Worm (Caenorhabditis elegans): ENCODE data around the gene spig-8.

spig-8 gene

ce11 chrV:7084612-7085139 is 30.0 kb downstream of the spig-8 start, which contains the start of gene mys-1 (continued):
- TF ChIP-seq ztf-18 (tag; optimal IDR thresholded peaks at IDR 0.05): peak; percentile 32
- peak; percentile 26 for TF ChIP-seq F23B12.7 (tag; optimal IDR thresholded peaks at IDR 0.05; ENCODE audit: insufficient read depth)
- peak; percentile 16 for TF ChIP-seq lsl-1 (GFP tag; optimal IDR thresholded peaks at IDR 0.05)
- TF ChIP-seq Y53G8AR.9 (GFP tag; conservative IDR thresholded peaks at IDR 0.05): no peak
- TF ChIP-seq F39B2.1 (GFP tag; IDR thresholded peaks at IDR 0.05): no peak
- TF ChIP-seq attf-5 (GFP tag; optimal IDR thresholded peaks at IDR 0.05): peak; percentile 17
- TF ChIP-seq egrh-3 (GFP tag; IDR thresholded peaks at IDR 0.05): peak; percentile 6; the same call in 1 of the 2 replicates
- no peak for TF ChIP-seq nhr-120 (GFP tag; IDR thresholded peaks at IDR 0.05)
- TF ChIP-seq let-526 (GFP tag; IDR thresholded peaks at IDR 0.05): no peak
- no peak for TF ChIP-seq pha-4 (tag; optimal IDR thresholded peaks at IDR 0.05)
- TF ChIP-seq ZK185.1 (tag; optimal IDR thresholded peaks at IDR 0.05; ENCODE audit: poor library complexity, severe bottlenecking): peak; percentile 61

ce11 chrV:7085518-7086104 is 30.9 kb downstream of the spig-8 start, which contains the start of gene VC5.2:
TSS of gene VC5.2 (plus strand) at chrV:7085956.
- no peak for TF ChIP-seq ceh-58 (GFP tag; IDR thresholded peaks at IDR 0.05)
- TF ChIP-seq ZK185.1 (tag; optimal IDR thresholded peaks at IDR 0.05; ENCODE audit: poor library complexity, severe bottlenecking): no peak

- no peak for TF ChIP-seq ztf-26 (tag; optimal IDR thresholded peaks at IDR 0.05)
- TF ChIP-seq hlh-12 (tag; optimal IDR thresholded peaks at IDR 0.05): no peak
- TF ChIP-seq hmg-1.2 (GFP tag; IDR thresholded peaks at IDR 0.05): no peak
- TF ChIP-seq sdz-38 (tag; optimal IDR thresholded peaks at IDR 0.05): no peak
- TF ChIP-seq egl-18 (GFP tag; IDR thresholded peaks at IDR 0.05): no peak
- no peak for TF ChIP-seq ztf-3 (GFP tag; optimal IDR thresholded peaks at IDR 0.05)
- no peak for TF ChIP-seq ceh-100 (GFP tag; IDR thresholded peaks at IDR 0.05)
- no peak for TF ChIP-seq hsf-1 (GFP tag; IDR thresholded peaks at IDR 0.05)
- TF ChIP-seq hrde-1 (tag; optimal IDR thresholded peaks at IDR 0.05; ENCODE audit: borderline replicate concordance): no peak
- no peak for TF ChIP-seq ama-1 (optimal IDR thresholded peaks at IDR 0.05)
- TF ChIP-seq ama-1 (GFP tag; optimal IDR thresholded peaks at IDR 0.05): no peak
- no peak for TF ChIP-seq ceh-79 (tag; optimal IDR thresholded peaks at IDR 0.05)
- no peak for TF ChIP-seq bed-1 (GFP tag; IDR thresholded peaks at IDR 0.05)
- no peak for TF ChIP-seq lir-1 (GFP tag; conservative IDR thresholded peaks at IDR 0.05)
- TF ChIP-seq madf-6 (GFP tag; IDR thresholded peaks at IDR 0.05): no peak
- no peak for TF ChIP-seq Y53G8AR.9 (GFP tag; conservative IDR thresholded peaks at IDR 0.05)
- TF ChIP-seq ztf-25 (GFP tag; IDR thresholded peaks at IDR 0.05): no peak
- no peak for TF ChIP-seq rpc-1 (optimal IDR thresholded peaks at IDR 0.05)
- TF ChIP-seq rpc-1 (tag; optimal IDR thresholded peaks at IDR 0.05): no peak
- TF ChIP-seq dox-1 (GFP tag; IDR thresholded peaks at IDR 0.05): no peak
- no peak for TF ChIP-seq egrh-3 (GFP tag; IDR thresholded peaks at IDR 0.05)
Observed at ce11 chrV:7087340-7087739, 32.6 kb downstream of the spig-8 start.

- TF ChIP-seq unc-62 (GFP tag; optimal IDR thresholded peaks at IDR 0.05): no peak
- no peak for TF ChIP-seq cebp-1 (GFP tag; IDR thresholded peaks at IDR 0.05)
- peak; percentile 16 for TF ChIP-seq cebp-1 (tag; optimal IDR thresholded peaks at IDR 0.05)
- TF ChIP-seq aptf-2 (GFP tag; conservative IDR thresholded peaks at IDR 0.05): no peak
- TF ChIP-seq somi-1 (GFP tag; optimal IDR thresholded peaks at IDR 0.05): peak; percentile 70
- TF ChIP-seq lin-40 (tag; optimal IDR thresholded peaks at IDR 0.05): peak; percentile 28
- no peak for TF ChIP-seq chd-7 (tag; optimal IDR thresholded peaks at IDR 0.05)
- no peak for TF ChIP-seq tbx-9 (tag; optimal IDR thresholded peaks at IDR 0.05; ENCODE audit: borderline replicate concordance)
Observed at ce11 chrV:7089217-7089616, 34.5 kb downstream of the spig-8 start.

Measured in whole organism, young adult.